Fruit fly (Drosophila melanogaster): ENCODE measurements around the gene CG10516.

The CG10516 gene

dm6 chr3L:15988039-15988546, 20.1 kb downstream of the CG10516 start, which contains the start of gene Hip14 (continued):
- TF ChIP-seq CG14710 (tag; optimal IDR thresholded peaks at IDR 0.05) (peak; percentile 59), bigmax (GFP tag; optimal IDR thresholded peaks at IDR 0.05) (no peak)

- peak; percentile 96 for TF ChIP-seq sd (tag; optimal IDR thresholded peaks at IDR 0.05)
- TF ChIP-seq sr (GFP tag; IDR thresholded peaks at IDR 0.05) = peak; percentile 74; the same call in 2 of the 3 replicates
- TF ChIP-seq CG12391 (tag; optimal IDR thresholded peaks at IDR 0.05) = no peak
Measured at dm6 chr3L:15996019-15996418, 28.0 kb downstream of the CG10516 start.

- TF ChIP-seq Max (GFP tag; optimal IDR thresholded peaks at IDR 0.05) (no peak), tgo (GFP tag; IDR thresholded peaks at IDR 0.05) (no peak), CG12769 (tag; optimal IDR thresholded peaks at IDR 0.05) (peak; percentile 55), sr (GFP tag; IDR thresholded peaks at IDR 0.05) (peak; percentile 93), CG8281 (tag; optimal IDR thresholded peaks at IDR 0.05) (peak; percentile 7), br (optimal IDR thresholded peaks at IDR 0.05) (no peak), sd (tag; optimal IDR thresholded peaks at IDR 0.05) (peak; percentile 84), Hr51 (GFP tag; optimal IDR thresholded peaks at IDR 0.05) (no peak)
Measured at dm6 chr3L:15998217-15998616, 30.2 kb downstream of the CG10516 start.

- TF ChIP-seq CG2712 (tag; optimal IDR thresholded peaks at IDR 0.05) = peak; percentile 54
- no peak for TF ChIP-seq CG8478 (optimal IDR thresholded peaks at IDR 0.05)
- no peak for TF ChIP-seq CG4404 (GFP tag; IDR thresholded peaks at IDR 0.05)
- TF ChIP-seq CG6272 (GFP tag; IDR thresholded peaks at IDR 0.05) = no peak
- TF ChIP-seq usp (GFP tag; optimal IDR thresholded peaks at IDR 0.05) = no peak
- no peak for TF ChIP-seq MTF-1 (GFP tag; optimal IDR thresholded peaks at IDR 0.05; ENCODE audit: borderline replicate concordance)
- TF ChIP-seq NfI (GFP tag; optimal IDR thresholded peaks at IDR 0.05) = no peak
- no peak for TF ChIP-seq mld (GFP tag; IDR thresholded peaks at IDR 0.05; ENCODE audit: partially characterized antibody)
- no peak for TF ChIP-seq klu (GFP tag; IDR thresholded peaks at IDR 0.05)
- TF ChIP-seq esg (GFP tag; conservative IDR thresholded peaks at IDR 0.05) = 0 out of 2 replicates have a peak, but pooled peaks have one; percentile 13
- TF ChIP-seq CG12942 (GFP tag; optimal IDR thresholded peaks at IDR 0.05) = no peak
- TF ChIP-seq dimm (GFP tag; IDR thresholded peaks at IDR 0.05) = no peak
- no peak for TF ChIP-seq CG17912 (GFP tag; optimal IDR thresholded peaks at IDR 0.05)
- 0 out of 2 replicates have a peak, but pooled peaks have one; percentile 32 for TF ChIP-seq CG11085 (GFP tag; IDR thresholded peaks at IDR 0.05)
- no peak for TF ChIP-seq dan (GFP tag; IDR thresholded peaks at IDR 0.05)
- TF ChIP-seq sob (GFP tag; IDR thresholded peaks at IDR 0.05) = peak; percentile 67
- TF ChIP-seq jing (GFP tag; optimal IDR thresholded peaks at IDR 0.05) = no peak
- 0 out of 3 replicates have a peak, but pooled peaks have one; percentile 25 for TF ChIP-seq z (GFP tag; IDR thresholded peaks at IDR 0.05)
- no peak for TF ChIP-seq CG14050 (GFP tag; IDR thresholded peaks at IDR 0.05)
- no peak for TF ChIP-seq Trl (optimal IDR thresholded peaks at IDR 0.05)
- no peak for TF ChIP-seq Trl (GFP tag; optimal IDR thresholded peaks at IDR 0.05)
- no peak for TF ChIP-seq gro (GFP tag; optimal IDR thresholded peaks at IDR 0.05)
- no peak for TF ChIP-seq CG11456 (GFP tag; IDR thresholded peaks at IDR 0.05)
- TF ChIP-seq Lhr (GFP tag; optimal IDR thresholded peaks at IDR 0.05) = no peak
- TF ChIP-seq CG4854 (GFP tag; optimal IDR thresholded peaks at IDR 0.05) = peak; percentile 14
- TF ChIP-seq exex (tag; optimal IDR thresholded peaks at IDR 0.05) = peak; percentile 97
- TF ChIP-seq nerfin-2 (GFP tag; IDR thresholded peaks at IDR 0.05; ENCODE audit: partially characterized antibody) = no peak
- TF ChIP-seq stc (GFP tag; IDR thresholded peaks at IDR 0.05) = no peak
- TF ChIP-seq ken (GFP tag; IDR thresholded peaks at IDR 0.05) = no peak
- TF ChIP-seq oc (tag; optimal IDR thresholded peaks at IDR 0.05) = no peak
- TF ChIP-seq abd-A (tag; optimal IDR thresholded peaks at IDR 0.05) = no peak
- TF ChIP-seq nerfin-1 (tag; optimal IDR thresholded peaks at IDR 0.05) = peak; percentile 10
- no peak for TF ChIP-seq lola (GFP tag; optimal IDR thresholded peaks at IDR 0.05)
- no peak for TF ChIP-seq CG9437 (GFP tag; optimal IDR thresholded peaks at IDR 0.05)
Measured at dm6 chr3L:15999358-16000005, 31.5 kb downstream of the CG10516 start.

All from whole organism, embryonic.